Fruit fly (Drosophila melanogaster) whole organism, embryonic: Measurements from ENCODE around the gene CG42542.

Source experiments
- Antp ChIP-seq: fragments of 200-800 bp; sonication (Bioruptor generic); optimal IDR thresholded peaks from 3 replicates; lab custom pipeline; 2016; ENCODE audit warnings: missing biosample characterization, missing genetic modification characterization
- CG10321 ChIP-seq: fragments of 200-800 bp; sonication (Bioruptor generic); IDR thresholded peaks from 2 replicates; pipeline ENCODE4 v1.3.6; 2022; ENCODE audit warnings: missing biosample characterization, missing genetic modification characterization
- CG12744 ChIP-seq: fragments of 200-800 bp; sonication (Bioruptor generic); optimal IDR thresholded peaks from 2 replicates; lab custom pipeline; 2016; ENCODE audit warnings: missing biosample characterization, missing genetic modification characterization
- CG14860 ChIP-seq: fragments of 200-800 bp; sonication (Bioruptor generic); IDR thresholded peaks from 3 replicates; pipeline ENCODE4 v1.3.6; 2022; ENCODE audit warnings: missing biosample characterization, missing genetic modification characterization; ENCODE audit not compliant: partially characterized antibody
- CG16815 ChIP-seq: fragments of 200-800 bp; sonication (Bioruptor generic); optimal IDR thresholded peaks from 3 replicates; lab custom pipeline; 2017; ENCODE audit warnings: missing biosample characterization, mild to moderate bottlenecking, missing genetic modification characterization
- CG16863 ChIP-seq: fragments of 200-800 bp; sonication (Bioruptor generic); optimal IDR thresholded peaks from 3 replicates; lab custom pipeline; 2016; ENCODE audit warnings: missing biosample characterization, missing genetic modification characterization
- CG17912 ChIP-seq: fragments of 200-800 bp; sonication (Bioruptor generic); optimal IDR thresholded peaks from 2 replicates; lab custom pipeline; 2018; ENCODE audit warnings: missing biosample characterization, mild to moderate bottlenecking, missing genetic modification characterization
- CG2199 ChIP-seq: fragments of 200-800 bp; sonication (Bioruptor generic); IDR thresholded peaks from 3 replicates; pipeline ENCODE4 v1.3.6; 2022; ENCODE audit warnings: missing biosample characterization, missing genetic modification characterization
- CG3995 ChIP-seq: fragments of 200-800 bp; sonication (Bioruptor generic); optimal IDR thresholded peaks from 3 replicates; lab custom pipeline; 2016; ENCODE audit warnings: missing biosample characterization, missing genetic modification characterization
- CG4282 ChIP-seq: fragments of 200-800 bp; sonication (Bioruptor generic); optimal IDR thresholded peaks from 2 replicates; lab custom pipeline; 2016; ENCODE audit warnings: missing biosample characterization, missing genetic modification characterization
- CG4424 ChIP-seq: fragments of 200-800 bp; sonication (Bioruptor generic); optimal IDR thresholded peaks from 3 replicates; lab custom pipeline; 2016; ENCODE audit warnings: missing biosample characterization, missing genetic modification characterization
- CG4820 ChIP-seq: fragments of 200-800 bp; sonication (Bioruptor generic); optimal IDR thresholded peaks from 3 replicates; lab custom pipeline; 2016; ENCODE audit warnings: missing biosample characterization, missing genetic modification characterization
- CG8089 ChIP-seq: fragments of 200-800 bp; sonication (Bioruptor generic); optimal IDR thresholded peaks from 3 replicates; lab custom pipeline; 2016; ENCODE audit warnings: missing biosample characterization, missing genetic modification characterization
- CG8359 ChIP-seq: fragments of 200-800 bp; sonication (Bioruptor generic); optimal IDR thresholded peaks from 2 replicates; lab custom pipeline; 2017; ENCODE audit warnings: missing biosample characterization, mild to moderate bottlenecking, missing genetic modification characterization, borderline replicate concordance
- CG8388 ChIP-seq: fragments of 200-800 bp; sonication (Bioruptor generic); optimal IDR thresholded peaks from 2 replicates; lab custom pipeline; 2019; ENCODE audit warnings: missing biosample characterization, mild to moderate bottlenecking, missing genetic modification characterization, moderate library complexity
- CG8478 ChIP-seq: fragments of >200 bp; optimal IDR thresholded peaks from 2 replicates; lab custom pipeline; 2018
- Dfd ChIP-seq, 2 experiments: fragments of >200 bp; optimal IDR thresholded peaks; 2 replicates each; lab custom pipeline; 2017; ENCODE audit warnings: missing biosample characterization in 2 of 2, missing genetic modification characterization in 2 of 2
- Doc2 ChIP-seq: fragments of 200-800 bp; sonication (Bioruptor generic); IDR thresholded peaks from 2 replicates; pipeline ENCODE4 v1.3.6; 2022; ENCODE audit warnings: missing biosample characterization, missing genetic modification characterization
- Fer2 ChIP-seq: fragments of 200-800 bp; sonication (Bioruptor generic); optimal IDR thresholded peaks from 2 replicates; lab custom pipeline; 2018; ENCODE audit warnings: missing biosample characterization, mild to moderate bottlenecking, missing genetic modification characterization, moderate library complexity
- Hr3 ChIP-seq: fragments of 200-800 bp; sonication (Bioruptor generic); optimal IDR thresholded peaks from 3 replicates; lab custom pipeline; 2016; ENCODE audit warnings: missing biosample characterization, missing genetic modification characterization
- Lpt ChIP-seq: fragments of >200 bp; optimal IDR thresholded peaks from 2 replicates; lab custom pipeline; 2018; ENCODE audit warnings: missing biosample characterization, missing genetic modification characterization
- NfI ChIP-seq: fragments of 200-800 bp; sonication (Bioruptor generic); optimal IDR thresholded peaks from 3 replicates; lab custom pipeline; 2018; ENCODE audit warnings: missing biosample characterization, mild to moderate bottlenecking, missing genetic modification characterization, moderate library complexity
- Side ChIP-seq: fragments of 200-800 bp; sonication (Bioruptor generic); optimal IDR thresholded peaks from 2 replicates; lab custom pipeline; 2016; ENCODE audit warnings: missing biosample characterization, missing genetic modification characterization
- Sin3A ChIP-seq: fragments of >200 bp; optimal IDR thresholded peaks from 2 replicates; lab custom pipeline; 2018
- Xrp1 ChIP-seq: fragments of 200-800 bp; sonication (Bioruptor generic); IDR thresholded peaks from 2 replicates; pipeline ENCODE4 v1.3.6; 2022; ENCODE audit warnings: missing biosample characterization, missing genetic modification characterization
- YL-1 ChIP-seq: fragments of 200-800 bp; sonication (Bioruptor generic); optimal IDR thresholded peaks from 3 replicates; lab custom pipeline; 2017; ENCODE audit warnings: missing biosample characterization, mild to moderate bottlenecking, missing genetic modification characterization
- aop ChIP-seq: fragments of 200-800 bp; sonication (Bioruptor generic); IDR thresholded peaks from 2 replicates; pipeline ENCODE4 v1.3.6; 2022; ENCODE audit warnings: missing biosample characterization, missing genetic modification characterization
- ato ChIP-seq: fragments of 200-800 bp; sonication (Bioruptor generic); IDR thresholded peaks from 2 replicates; pipeline ENCODE4 v1.3.6; 2022; ENCODE audit warnings: missing biosample characterization, missing genetic modification characterization; ENCODE audit not compliant: partially characterized antibody
- caup ChIP-seq: fragments of 200-800 bp; sonication (Bioruptor generic); optimal IDR thresholded peaks from 3 replicates; lab custom pipeline; 2017; ENCODE audit warnings: missing biosample characterization, mild to moderate bottlenecking, missing genetic modification characterization, moderate library complexity; ENCODE audit not compliant: severe bottlenecking
- dan ChIP-seq: fragments of 200-800 bp; sonication (Bioruptor generic); IDR thresholded peaks from 2 replicates; pipeline ENCODE4 v1.3.6; 2022; ENCODE audit warnings: missing biosample characterization, missing genetic modification characterization
- dimm ChIP-seq: fragments of 200-800 bp; sonication (Bioruptor generic); IDR thresholded peaks from 2 replicates; pipeline ENCODE4 v1.3.6; 2022; ENCODE audit warnings: missing biosample characterization, missing genetic modification characterization
- ftz-f1 ChIP-seq: fragments of 200-800 bp; sonication (Bioruptor generic); optimal IDR thresholded peaks from 2 replicates; lab custom pipeline; 2016; ENCODE audit warnings: missing biosample characterization, missing genetic modification characterization
- gce ChIP-seq: fragments of 200-800 bp; sonication (Bioruptor generic); IDR thresholded peaks from 3 replicates; pipeline ENCODE4 v1.3.6; 2022; ENCODE audit warnings: missing biosample characterization, missing genetic modification characterization
- gcm2 ChIP-seq: fragments of 200-800 bp; sonication (Bioruptor generic); optimal IDR thresholded peaks from 2 replicates; lab custom pipeline; 2016; ENCODE audit warnings: missing biosample characterization, missing genetic modification characterization
- gem ChIP-seq: fragments of 200-800 bp; sonication (Bioruptor generic); optimal IDR thresholded peaks from 2 replicates; lab custom pipeline; 2019; ENCODE audit warnings: missing biosample characterization, mild to moderate bottlenecking, missing genetic modification characterization, moderate library complexity
- gsb ChIP-seq: fragments of 200-800 bp; sonication (Bioruptor generic); IDR thresholded peaks from 2 replicates; pipeline ENCODE4 v1.3.6; 2022; ENCODE audit warnings: missing biosample characterization, missing genetic modification characterization
- kah ChIP-seq: fragments of 200-800 bp; sonication (Bioruptor generic); optimal IDR thresholded peaks from 2 replicates; lab custom pipeline; 2018; ENCODE audit warnings: missing biosample characterization, mild to moderate bottlenecking, missing genetic modification characterization
- knrl ChIP-seq: fragments of 200-800 bp; sonication (Bioruptor generic); IDR thresholded peaks from 3 replicates; pipeline ENCODE4 v1.3.6; 2022; ENCODE audit warnings: missing biosample characterization, missing genetic modification characterization; ENCODE audit not compliant: partially characterized antibody
- nerfin-2 ChIP-seq: fragments of 200-800 bp; sonication (Bioruptor generic); IDR thresholded peaks from 2 replicates; pipeline ENCODE4 v1.3.6; 2022; ENCODE audit warnings: missing biosample characterization, missing genetic modification characterization; ENCODE audit not compliant: partially characterized antibody
- nom ChIP-seq: fragments of 200-800 bp; sonication (Bioruptor generic); optimal IDR thresholded peaks from 2 replicates; lab custom pipeline; 2017; ENCODE audit warnings: missing biosample characterization, missing genetic modification characterization, mild to moderate bottlenecking, moderate library complexity, missing genetic modification reagents
- oc ChIP-seq: fragments of 200-800 bp; sonication (Bioruptor generic); optimal IDR thresholded peaks from 2 replicates; lab custom pipeline; 2018; ENCODE audit warnings: missing biosample characterization, mild to moderate bottlenecking, missing genetic modification characterization, moderate library complexity
- p53 ChIP-seq: fragments of 200-800 bp; sonication (Bioruptor generic); optimal IDR thresholded peaks from 2 replicates; lab custom pipeline; 2016; ENCODE audit warnings: missing biosample characterization, missing genetic modification characterization
- pb ChIP-seq: fragments of 200-800 bp; sonication (Bioruptor generic); optimal IDR thresholded peaks from 3 replicates; lab custom pipeline; 2016; ENCODE audit warnings: missing biosample characterization, missing genetic modification characterization
- pros ChIP-seq: fragments of 200-800 bp; sonication (Bioruptor generic); optimal IDR thresholded peaks from 3 replicates; lab custom pipeline; 2019; ENCODE audit warnings: missing biosample characterization, mild to moderate bottlenecking, missing genetic modification characterization, moderate library complexity
- run ChIP-seq: fragments of 200-800 bp; sonication (Bioruptor generic); optimal IDR thresholded peaks from 3 replicates; lab custom pipeline; 2018; ENCODE audit warnings: missing biosample characterization, mild to moderate bottlenecking, missing genetic modification characterization
- sd ChIP-seq: fragments of 200-800 bp; sonication (Bioruptor generic); optimal IDR thresholded peaks from 3 replicates; lab custom pipeline; 2018; ENCODE audit warnings: missing biosample characterization, mild to moderate bottlenecking, missing genetic modification characterization, moderate library complexity
- tin ChIP-seq: fragments of 200-800 bp; sonication (Bioruptor generic); optimal IDR thresholded peaks from 3 replicates; lab custom pipeline; 2016; ENCODE audit warnings: missing biosample characterization, missing genetic modification characterization
- trh ChIP-seq: fragments of 200-800 bp; sonication (Bioruptor generic); optimal IDR thresholded peaks from 2 replicates; lab custom pipeline; 2016; ENCODE audit warnings: missing biosample characterization, missing genetic modification characterization
- twi ChIP-seq: fragments of 200-800 bp; optimal IDR thresholded peaks from 2 replicates; lab custom pipeline; 2019; ENCODE audit warnings: missing biosample characterization, mild to moderate bottlenecking, missing genetic modification characterization, moderate library complexity
- wdn ChIP-seq: fragments of 200-800 bp; sonication (Bioruptor generic); IDR thresholded peaks from 2 replicates; pipeline ENCODE4 v1.3.6; 2022; ENCODE audit warnings: missing biosample characterization, missing genetic modification characterization

Gene CG42542

DNA sequence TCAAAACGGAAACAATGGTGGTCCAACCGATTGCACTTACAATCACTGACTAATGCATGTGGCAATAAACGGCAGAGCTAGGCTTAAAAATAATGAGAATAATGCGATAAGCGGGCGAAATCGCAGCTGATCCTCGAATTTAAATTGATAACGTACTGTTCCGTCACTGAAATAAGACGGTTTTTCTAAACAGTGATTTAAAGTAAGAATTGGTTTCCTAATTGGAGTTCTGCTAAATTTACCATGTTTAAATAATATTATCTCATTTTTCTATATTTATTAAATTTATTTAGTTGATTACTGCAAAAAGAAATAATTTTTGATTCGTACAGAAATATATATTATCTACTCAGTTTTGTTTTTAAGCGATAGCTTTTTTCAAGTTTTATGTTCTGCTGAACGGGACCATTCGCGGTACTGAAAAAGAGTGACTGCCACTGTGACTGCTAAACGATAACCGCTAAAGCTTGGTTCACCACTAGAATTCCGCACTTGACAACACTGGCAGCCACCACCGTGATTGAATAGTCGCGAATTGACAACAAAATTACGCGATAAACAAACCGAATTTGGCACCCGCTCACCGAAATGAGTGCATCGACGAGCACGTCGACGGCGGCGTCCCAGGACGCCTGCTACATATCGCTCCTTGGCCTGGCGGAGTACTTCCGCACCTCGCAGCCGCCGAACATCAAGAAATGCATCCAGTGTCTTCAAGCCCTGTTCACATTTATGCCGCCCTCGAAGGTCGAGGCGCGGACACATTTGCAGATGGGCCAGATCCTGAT, 12.5 kb downstream of the CG42542 start, which contains the start of the genes Spn88Eb and Mau2 (continued):
- TF ChIP-seq dan (no peak), dimm (GFP tag; lab: Robert Waterston, UW) (no peak), gce (GFP tag; lab: Robert Waterston, UW) (no peak), CG16815 (GFP tag; lab: Kevin White, UChicago) (peak; percentile 42), CG8478 (lab: Kevin White, UChicago) (no peak), NfI (GFP tag; lab: Kevin White, UChicago) (peak; percentile 73), sd (tag; lab: Kevin White, UChicago) (no peak), CG8388 (GFP tag; lab: Kevin White, UChicago) (peak; percentile 49), CG8089 (GFP tag; lab: Kevin White, UChicago) (peak; percentile 38), Fer2 (tag; lab: Kevin White, UChicago) (peak; percentile 52), p53 (GFP tag; lab: Kevin White, UChicago) (peak; percentile 26), nerfin-2 (GFP tag; lab: Robert Waterston, UW) (no peak), Xrp1 (GFP tag; lab: Robert Waterston, UW) (peak; percentile 78), tin (peak; percentile 69), gem (tag; lab: Kevin White, UChicago) (no peak), YL-1 (GFP tag; lab: Kevin White, UChicago) (peak; percentile 67), CG4424 (GFP tag; lab: Kevin White, UChicago) (peak; percentile 70), aop (GFP tag; lab: Robert Waterston, UW) (no peak), nom (GFP tag; lab: Kevin White, UChicago) (no peak), CG3995 (peak; percentile 100), CG4282 (peak; percentile 52), CG10321 (GFP tag; lab: Robert Waterston, UW) (no peak), CG14860 (GFP tag; lab: Robert Waterston, UW) (peak; percentile 46; the same call in 2 of the 3 replicates), Sin3A (lab: Kevin White, UChicago) (peak; percentile 61), oc (tag; lab: Kevin White, UChicago) (no peak), knrl (GFP tag; lab: Robert Waterston, UW) (peak; percentile 82), twi (no peak), wdn (GFP tag; lab: Robert Waterston, UW) (peak; percentile 76), Antp (GFP tag; lab: Kevin White, UChicago) (peak; percentile 75), Lpt (GFP tag; lab: Kevin White, UChicago) (no peak), Dfd (GFP tag; optimal IDR thresholded peaks at IDR 0.05; lab: Kevin White, UChicago) (no peak), CG8359 (GFP tag; lab: Kevin White, UChicago) (no peak), caup (peak; percentile 67), CG2199 (GFP tag; lab: Robert Waterston, UW) (0 out of 3 replicates have a peak, but pooled peaks have one; percentile 40), gcm2 (GFP tag; lab: Kevin White, UChicago) (no peak), CG4820 (GFP tag; lab: Kevin White, UChicago) (peak; percentile 48), CG12744 (GFP tag; lab: Kevin White, UChicago) (no peak), Side (GFP tag; lab: Kevin White, UChicago) (peak; percentile 20), CG16863 (GFP tag; lab: Kevin White, UChicago) (peak; percentile 55), ato (GFP tag; lab: Robert Waterston, UW) (peak; percentile 23; the same call in 1 of the 2 replicates), pros (GFP tag; lab: Kevin White, UChicago) (no peak), trh (GFP tag; lab: Kevin White, UChicago) (no peak), ftz-f1 (GFP tag; lab: Kevin White, UChicago) (peak; percentile 90), pb (GFP tag; lab: Kevin White, UChicago) (no peak), Doc2 (GFP tag; lab: Robert Waterston, UW) (no peak), CG17912 (GFP tag; lab: Kevin White, UChicago) (peak; percentile 26), kah (GFP tag; lab: Kevin White, UChicago) (peak; percentile 4), gsb (GFP tag; lab: Robert Waterston, UW) (peak; percentile 47; the same call in 1 of the 2 replicates), run (tag; lab: Kevin White, UChicago) (no peak), Hr3 (peak; percentile 60)
